Worm (Caenorhabditis elegans): ENCODE measurements around the gene srt-40.

DNA sequence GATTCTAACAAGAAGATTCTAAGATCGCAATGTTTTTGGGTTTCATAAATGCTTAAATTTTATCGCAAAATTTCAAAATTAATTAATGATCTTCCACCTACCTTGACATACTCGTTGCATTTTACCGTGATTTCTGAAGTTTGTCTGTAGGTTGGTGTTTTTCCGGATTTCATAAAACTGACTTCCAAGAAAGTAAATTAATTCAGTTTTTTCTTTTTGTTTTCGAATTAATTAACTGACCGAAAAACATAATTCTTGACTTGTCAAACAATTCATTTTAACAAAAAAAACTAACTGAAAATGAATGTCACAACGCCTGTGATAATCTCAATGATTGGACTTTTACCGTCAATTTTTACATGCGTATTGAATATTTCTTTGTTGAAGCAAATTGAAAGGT lies 24.3 kb downstream of the srt-40 start, which contains the start of gene srbc-16:
- TF ChIP-seq nhr-6 (tag; optimal IDR thresholded peaks at IDR 0.05) = no peak
- no peak for TF ChIP-seq skn-1 (tag; optimal IDR thresholded peaks at IDR 0.05)
- TF ChIP-seq nhr-76 (tag; optimal IDR thresholded peaks at IDR 0.05) = no peak
- no peak for TF ChIP-seq Y48G9A.11 (GFP tag; IDR thresholded peaks at IDR 0.05)
- TF ChIP-seq snpc-1.2 (GFP tag; IDR thresholded peaks at IDR 0.05) = no peak
- TF ChIP-seq F37D6.2 (tag; optimal IDR thresholded peaks at IDR 0.05) = no peak
- no peak for TF ChIP-seq pha-4 (GFP tag; IDR thresholded peaks at IDR 0.05)
- no peak for TF ChIP-seq pha-4 (tag; optimal IDR thresholded peaks at IDR 0.05)
- TF ChIP-seq mdl-1 (tag; optimal IDR thresholded peaks at IDR 0.05) = no peak
- TF ChIP-seq nhr-237 (tag; optimal IDR thresholded peaks at IDR 0.05) = no peak
- no peak for TF ChIP-seq lin-39 (tag; optimal IDR thresholded peaks at IDR 0.05)
- no peak for TF ChIP-seq nhr-25 (tag; optimal IDR thresholded peaks at IDR 0.05; ENCODE audit: borderline replicate concordance, insufficient read depth)
- TF ChIP-seq F26F4.8 (GFP tag; conservative IDR thresholded peaks at IDR 0.05) = no peak
- no peak for TF ChIP-seq unc-39 (tag; optimal IDR thresholded peaks at IDR 0.05)
